Worm (Caenorhabditis elegans): ENCODE results near the gene F07D3.3.

The F07D3.3 gene

DNA sequence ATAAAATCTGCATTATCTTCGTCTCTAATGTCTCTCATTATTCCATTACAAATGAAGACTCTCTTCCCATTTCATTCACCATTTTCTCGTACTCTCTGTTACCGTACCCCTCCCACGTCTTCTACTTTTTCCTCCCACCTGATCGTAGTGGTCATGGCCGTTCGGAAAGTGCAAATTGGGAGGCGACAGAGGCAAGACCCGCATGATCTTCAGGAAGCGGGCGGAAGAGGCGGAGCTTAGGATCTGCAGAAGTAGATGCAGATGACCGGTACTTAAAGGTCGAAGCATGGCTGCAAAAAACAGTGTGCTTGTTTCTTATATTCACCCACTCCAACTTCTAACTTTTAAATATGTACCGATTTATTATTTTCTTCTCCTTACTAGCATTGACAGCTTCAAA, 15.4 kb upstream of the F07D3.3 start, which contains the start of gene nas-3:
nas-3 (plus strand) TSS at position 301 of the 400 bp plus-strand sequence.
- TF ChIP-seq C08G9.2 (tag; optimal IDR thresholded peaks at IDR 0.05) (no peak), pax-1 (tag; optimal IDR thresholded peaks at IDR 0.05) (no peak), ama-1 (optimal IDR thresholded peaks at IDR 0.05) (no peak), unc-3 (GFP tag; conservative IDR thresholded peaks at IDR 0.05) (no peak), unc-3 (tag; optimal IDR thresholded peaks at IDR 0.05) (no peak), sox-4 (tag; optimal IDR thresholded peaks at IDR 0.05) (no peak), ceh-18 (tag; optimal IDR thresholded peaks at IDR 0.05) (no peak), che-1 (tag; optimal IDR thresholded peaks at IDR 0.05) (no peak), T23F11.4 (GFP tag; optimal IDR thresholded peaks at IDR 0.05) (no peak), gmeb-2 (tag; optimal IDR thresholded peaks at IDR 0.05) (no peak)

DNA sequence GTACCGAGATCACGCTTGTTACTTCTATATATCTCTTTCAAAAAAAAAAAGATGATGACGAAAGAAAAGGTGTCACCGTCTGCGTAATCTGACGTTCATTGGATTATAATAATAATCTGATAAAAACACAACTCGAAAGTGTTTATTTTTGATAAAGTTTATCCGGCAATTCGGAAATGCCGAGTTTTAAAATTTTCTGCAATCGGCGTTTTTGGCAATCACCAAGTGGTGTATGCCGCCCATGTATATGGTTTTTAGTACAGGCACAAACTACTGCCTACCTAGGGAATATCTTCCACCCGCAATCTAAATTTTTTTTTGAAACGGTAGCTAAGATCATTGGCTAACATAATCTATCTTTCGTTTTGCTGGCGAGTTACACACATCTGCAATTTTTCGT, 11.4 kb upstream of the F07D3.3 start:
- TF ChIP-seq hlh-8 (tag; optimal IDR thresholded peaks at IDR 0.05) = no peak
- no peak for TF ChIP-seq rnt-1 (tag; optimal IDR thresholded peaks at IDR 0.05)
- TF ChIP-seq K09A11.1 (tag; optimal IDR thresholded peaks at IDR 0.05; ENCODE audit: insufficient read depth) = no peak
- no peak for TF ChIP-seq lim-6 (tag; optimal IDR thresholded peaks at IDR 0.05)
- TF ChIP-seq pag-3 (tag; optimal IDR thresholded peaks at IDR 0.05; ENCODE audit: borderline replicate concordance) = no peak
- TF ChIP-seq dve-1 (tag; optimal IDR thresholded peaks at IDR 0.05) = no peak
- TF ChIP-seq ttx-3 (tag; optimal IDR thresholded peaks at IDR 0.05) = no peak
- no peak for TF ChIP-seq npax-4 (tag; optimal IDR thresholded peaks at IDR 0.05)
- no peak for TF ChIP-seq hlh-15 (tag; optimal IDR thresholded peaks at IDR 0.05)
- no peak for TF ChIP-seq fkh-10 (GFP tag; optimal IDR thresholded peaks at IDR 0.05)
- no peak for TF ChIP-seq ceh-24 (tag; optimal IDR thresholded peaks at IDR 0.05)
- TF ChIP-seq ceh-22 (tag; optimal IDR thresholded peaks at IDR 0.05) = no peak
- no peak for TF ChIP-seq eyg-1 (tag; optimal IDR thresholded peaks at IDR 0.05)
- no peak for TF ChIP-seq zip-5 (tag; optimal IDR thresholded peaks at IDR 0.05)
- TF ChIP-seq sdc-2 (tag; optimal IDR thresholded peaks at IDR 0.05) = no peak
- TF ChIP-seq nfya-1 (tag; optimal IDR thresholded peaks at IDR 0.05) = no peak

DNA sequence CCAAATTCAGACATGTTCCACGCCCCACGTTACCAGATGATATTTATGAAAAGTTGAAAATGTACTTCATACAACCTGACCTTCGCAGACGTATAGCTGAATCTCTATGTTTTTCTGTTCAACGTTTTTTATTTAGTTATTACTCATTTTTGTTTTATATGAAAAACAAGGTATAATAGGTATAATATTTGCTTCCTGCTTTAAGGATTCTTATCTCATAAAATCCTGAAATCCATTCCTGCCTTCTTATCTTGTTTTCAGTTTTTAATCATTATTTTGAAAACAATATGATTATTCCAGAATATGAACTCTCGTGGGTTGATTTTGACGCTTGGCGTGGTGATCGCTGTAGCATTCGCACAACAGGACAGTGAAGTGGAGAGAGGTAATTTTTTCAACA, 9.2 kb upstream of the F07D3.3 start, which contains the start of gene flp-6:
flp-6 (plus strand) TSS at position 301 of the 400 bp plus-strand sequence.
- TF ChIP-seq hlh-6 (tag; optimal IDR thresholded peaks at IDR 0.05) = no peak
- no peak for TF ChIP-seq nhr-232 (tag; optimal IDR thresholded peaks at IDR 0.05)

DNA sequence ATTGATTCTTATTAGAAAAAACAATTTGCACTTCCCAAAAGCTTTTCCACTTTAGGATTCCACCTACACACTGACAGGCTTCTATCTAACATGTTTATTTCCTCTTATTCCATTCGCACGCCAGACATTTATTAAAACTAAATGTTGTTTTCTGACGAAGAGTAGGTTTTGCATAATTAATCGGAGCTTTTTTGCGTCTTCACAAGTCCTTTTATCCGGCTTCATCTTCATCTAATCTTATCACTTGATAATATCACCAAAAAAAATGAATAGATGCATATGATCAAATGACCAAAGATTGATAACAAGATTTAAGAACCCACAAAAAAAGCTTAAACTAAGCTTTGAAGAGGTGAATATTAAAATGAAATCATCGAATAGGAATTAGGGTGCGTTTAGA, 3.0 kb upstream of the F07D3.3 start:
- TF ChIP-seq pag-3 (tag; optimal IDR thresholded peaks at IDR 0.05; ENCODE audit: borderline replicate concordance) (no peak), T23F11.4 (GFP tag; optimal IDR thresholded peaks at IDR 0.05) (no peak), sox-2 (GFP tag; IDR thresholded peaks at IDR 0.05) (no peak), tbx-7 (tag; optimal IDR thresholded peaks at IDR 0.05) (no peak), odd-2 (tag; optimal IDR thresholded peaks at IDR 0.05) (no peak), ahr-1 (tag; optimal IDR thresholded peaks at IDR 0.05) (no peak), ref-2 (tag; optimal IDR thresholded peaks at IDR 0.05) (no peak), hlh-13 (GFP tag; optimal IDR thresholded peaks at IDR 0.05) (no peak), ceh-34 (tag; optimal IDR thresholded peaks at IDR 0.05) (no peak), dve-1 (tag; optimal IDR thresholded peaks at IDR 0.05) (no peak), pros-1 (tag; optimal IDR thresholded peaks at IDR 0.05) (no peak), ceh-18 (tag; optimal IDR thresholded peaks at IDR 0.05) (no peak), sdc-2 (tag; optimal IDR thresholded peaks at IDR 0.05) (no peak), lim-6 (tag; optimal IDR thresholded peaks at IDR 0.05) (no peak)

DNA sequence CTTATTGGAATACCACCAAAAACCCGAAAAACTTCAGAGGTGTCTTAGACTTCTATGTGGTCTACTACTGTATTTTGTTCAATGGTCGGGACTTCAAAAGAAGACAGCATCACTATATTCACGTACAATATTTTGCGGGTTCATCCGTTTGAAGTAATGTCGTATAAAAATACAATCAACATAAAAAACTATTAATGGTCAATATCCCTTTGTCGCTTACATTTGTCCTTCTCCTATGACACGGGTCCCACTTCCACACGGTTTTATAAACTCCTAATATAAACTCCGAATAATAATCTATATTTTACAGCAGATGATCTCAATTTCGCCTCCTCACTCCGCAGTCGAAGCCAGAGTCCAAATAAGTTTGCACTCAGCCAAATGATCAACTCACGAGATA, 5.0 kb downstream of the F07D3.3 start:
- TF ChIP-seq F13H6.1 (tag; optimal IDR thresholded peaks at IDR 0.05) = no peak
- no peak for TF ChIP-seq ceh-48 (tag; optimal IDR thresholded peaks at IDR 0.05)
- TF ChIP-seq nhr-11 (tag; optimal IDR thresholded peaks at IDR 0.05) = no peak
- no peak for TF ChIP-seq pqm-1 (tag; optimal IDR thresholded peaks at IDR 0.05)
- TF ChIP-seq pha-2 (tag; optimal IDR thresholded peaks at IDR 0.05) = no peak
- TF ChIP-seq fkh-6 (tag; optimal IDR thresholded peaks at IDR 0.05) = no peak
- TF ChIP-seq tbx-7 (tag; optimal IDR thresholded peaks at IDR 0.05) = no peak
- no peak for TF ChIP-seq ahr-1 (tag; optimal IDR thresholded peaks at IDR 0.05)
- TF ChIP-seq hlh-13 (GFP tag; optimal IDR thresholded peaks at IDR 0.05) = no peak
- TF ChIP-seq che-1 (tag; optimal IDR thresholded peaks at IDR 0.05) = no peak
- TF ChIP-seq pros-1 (tag; optimal IDR thresholded peaks at IDR 0.05) = no peak
- no peak for TF ChIP-seq ceh-6 (GFP tag; optimal IDR thresholded peaks at IDR 0.05)
- TF ChIP-seq lin-11 (tag; optimal IDR thresholded peaks at IDR 0.05) = no peak
- no peak for TF ChIP-seq C38D4.7 (GFP tag; optimal IDR thresholded peaks at IDR 0.05)
- TF ChIP-seq dve-1 (tag; optimal IDR thresholded peaks at IDR 0.05) = no peak
- TF ChIP-seq pag-3 (tag; optimal IDR thresholded peaks at IDR 0.05; ENCODE audit: borderline replicate concordance) = no peak
- no peak for TF ChIP-seq ceh-9 (tag; optimal IDR thresholded peaks at IDR 0.05)
- TF ChIP-seq ceh-2 (tag; optimal IDR thresholded peaks at IDR 0.05) = no peak

All from whole organism, late embryonic.